Fruit fly (Drosophila melanogaster): Measurements from ENCODE around the gene Cad74A.

DNA sequence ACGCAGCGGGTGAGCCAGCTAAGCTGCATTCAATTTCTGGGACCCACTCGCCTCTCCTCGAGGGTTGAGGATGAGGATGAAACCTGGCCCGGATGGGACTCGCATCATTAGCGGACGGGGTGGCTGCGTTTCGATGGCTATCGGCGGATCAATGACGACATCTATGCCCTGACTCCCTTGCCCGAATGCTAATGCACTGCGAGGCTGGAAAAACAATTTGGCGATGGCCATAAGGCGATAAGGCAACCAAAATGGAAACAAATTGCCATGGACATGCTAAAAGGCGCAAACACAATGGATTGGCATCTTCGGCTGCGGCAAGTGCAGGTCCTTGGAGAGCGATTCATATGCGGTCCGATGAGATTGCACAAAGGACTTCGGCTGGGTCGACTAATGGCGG is 16.4 kb downstream of the Cad74A start:
- no peak for TF ChIP-seq pad (GFP tag; optimal IDR thresholded peaks at IDR 0.05)
- no peak for TF ChIP-seq tj (GFP tag; optimal IDR thresholded peaks at IDR 0.05)
- no peak for TF ChIP-seq Mnt (GFP tag; optimal IDR thresholded peaks at IDR 0.05)
- TF ChIP-seq CG7101 (tag; optimal IDR thresholded peaks at IDR 0.05), result no peak
- no peak for TF ChIP-seq Clk (GFP tag; optimal IDR thresholded peaks at IDR 0.05)
- TF ChIP-seq Hr96 (GFP tag; optimal IDR thresholded peaks at IDR 0.05), result no peak
- TF ChIP-seq CG11617 (GFP tag; optimal IDR thresholded peaks at IDR 0.05), result no peak
- no peak for TF ChIP-seq CG33017 (tag; optimal IDR thresholded peaks at IDR 0.05)
- no peak for TF ChIP-seq cnc (optimal IDR thresholded peaks at IDR 0.05)
- TF ChIP-seq CG12768 (GFP tag; optimal IDR thresholded peaks at IDR 0.05), result no peak
- TF ChIP-seq bab1 (GFP tag; optimal IDR thresholded peaks at IDR 0.05), result no peak
- TF ChIP-seq kay (GFP tag; ENCODE audit: borderline replicate concordance), result no peak

Data from whole organism, adult.